Worm (Caenorhabditis elegans) whole organism, late embryonic: ENCODE data around the gene F52G3.5.

ENCODE experiments used
- K02D7.2 ChIP-seq: sonication (generic microtip); optimal IDR thresholded peaks from 2 replicates; lab custom pipeline; 2017; ENCODE audit warnings: mild to moderate bottlenecking, missing genetic modification characterization, missing compliant biosample characterization
- T23F11.4 ChIP-seq: fragments of 200-800 bp; sonication (Bioruptor generic); optimal IDR thresholded peaks from 2 replicates; lab custom pipeline; 2018; ENCODE audit warnings: mild to moderate bottlenecking, missing genetic modification characterization, missing compliant biosample characterization
- ceh-30 ChIP-seq: fragments of 150-350 bp; optimal IDR thresholded peaks from 2 replicates; lab custom pipeline; 2014; ENCODE audit warnings: missing biosample characterization, missing genetic modification characterization
- eyg-1 ChIP-seq: sonication (generic microtip); optimal IDR thresholded peaks from 2 replicates; lab custom pipeline; 2016; ENCODE audit warnings: missing genotype, missing genetic modification characterization, missing compliant biosample characterization
- fkh-10 ChIP-seq: fragments of 150-350 bp; optimal IDR thresholded peaks from 2 replicates; lab custom pipeline; 2014; ENCODE audit warnings: missing biosample characterization, missing genetic modification reagents, missing genetic modification characterization
- nfya-1 ChIP-seq: sonication (generic microtip); optimal IDR thresholded peaks from 2 replicates; lab custom pipeline; 2017; ENCODE audit warnings: missing genetic modification characterization, mild to moderate bottlenecking, missing compliant biosample characterization, antibody characterized with exemption, moderate library complexity
- nhr-11 ChIP-seq: fragments of 150-350 bp; optimal IDR thresholded peaks from 2 replicates; lab custom pipeline; 2014; ENCODE audit warnings: missing biosample characterization, missing genetic modification characterization
- pha-4 ChIP-seq: fragments of 150-350 bp; optimal IDR thresholded peaks from 2 replicates; lab custom pipeline; 2018; ENCODE audit warnings: missing biosample characterization, missing genetic modification reagents, missing genetic modification characterization
- zip-5 ChIP-seq: sonication (generic microtip); optimal IDR thresholded peaks from 2 replicates; lab custom pipeline; 2016; ENCODE audit warnings: missing genetic modification characterization, missing compliant biosample characterization
- ztf-16 ChIP-seq: sonication (generic microtip); optimal IDR thresholded peaks from 2 replicates; lab custom pipeline; 2017; ENCODE audit warnings: missing genetic modification characterization, missing compliant biosample characterization

ce11 chrX:16962640-16963039, 13.3 kb downstream of the F52G3.5 start:
- TF ChIP-seq K02D7.2 (no peak), nhr-11 (tag; lab: Kevin White, UChicago) (no peak), zip-5 (tag; lab: Kevin White, UChicago) (no peak), fkh-10 (GFP tag; lab: Kevin White, UChicago) (no peak), ztf-16 (no peak), pha-4 (no peak), nfya-1 (tag; lab: Kevin White, UChicago) (no peak), eyg-1 (no peak), ceh-30 (tag; lab: Kevin White, UChicago) (no peak), T23F11.4 (GFP tag; lab: Kevin White, UChicago) (no peak)
